Worm (Caenorhabditis elegans): Measurements from ENCODE around the gene ttbk-7.

DNA sequence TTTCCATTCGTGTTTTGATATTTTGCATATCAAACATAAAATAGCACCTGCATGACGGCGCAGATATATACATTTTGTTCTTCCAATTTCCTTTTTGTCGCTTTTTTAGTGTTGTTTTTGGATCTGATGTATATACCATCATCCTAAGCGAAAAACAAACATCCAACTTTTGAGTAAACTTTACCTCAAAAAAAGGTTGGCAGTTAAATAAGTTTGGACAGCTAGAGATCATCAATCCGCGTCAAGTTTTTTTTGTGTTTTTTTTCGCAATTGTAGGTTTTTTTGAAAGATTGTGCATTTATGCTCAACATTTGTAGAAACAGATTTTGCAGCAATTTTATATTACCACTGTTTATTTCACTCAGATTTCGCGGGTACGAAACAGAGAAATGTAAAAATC lies 23.9 kb downstream of the ttbk-7 start, which contains the start of gene bus-19:
- no peak for TF ChIP-seq scrt-1 (GFP tag; IDR thresholded peaks at IDR 0.05)
- TF ChIP-seq tra-4 (tag; optimal IDR thresholded peaks at IDR 0.05), result no peak
- no peak for TF ChIP-seq ama-1 (optimal IDR thresholded peaks at IDR 0.05)
- no peak for TF ChIP-seq flt-1 (GFP tag; IDR thresholded peaks at IDR 0.05)
- TF ChIP-seq hnd-1 (tag; optimal IDR thresholded peaks at IDR 0.05), result no peak
- no peak for TF ChIP-seq sea-1 (GFP tag; conservative IDR thresholded peaks at IDR 0.05)
- no peak for TF ChIP-seq ceh-36 (tag; optimal IDR thresholded peaks at IDR 0.05)
- no peak for TF ChIP-seq ceh-13 (GFP tag; optimal IDR thresholded peaks at IDR 0.05)
- TF ChIP-seq aly-1 (tag; optimal IDR thresholded peaks at IDR 0.05), result no peak
- no peak for TF ChIP-seq ets-7 (tag; optimal IDR thresholded peaks at IDR 0.05)
